Fruit fly (Drosophila melanogaster): ENCODE results near the gene CG42521.

Gene CG42521

DNA sequence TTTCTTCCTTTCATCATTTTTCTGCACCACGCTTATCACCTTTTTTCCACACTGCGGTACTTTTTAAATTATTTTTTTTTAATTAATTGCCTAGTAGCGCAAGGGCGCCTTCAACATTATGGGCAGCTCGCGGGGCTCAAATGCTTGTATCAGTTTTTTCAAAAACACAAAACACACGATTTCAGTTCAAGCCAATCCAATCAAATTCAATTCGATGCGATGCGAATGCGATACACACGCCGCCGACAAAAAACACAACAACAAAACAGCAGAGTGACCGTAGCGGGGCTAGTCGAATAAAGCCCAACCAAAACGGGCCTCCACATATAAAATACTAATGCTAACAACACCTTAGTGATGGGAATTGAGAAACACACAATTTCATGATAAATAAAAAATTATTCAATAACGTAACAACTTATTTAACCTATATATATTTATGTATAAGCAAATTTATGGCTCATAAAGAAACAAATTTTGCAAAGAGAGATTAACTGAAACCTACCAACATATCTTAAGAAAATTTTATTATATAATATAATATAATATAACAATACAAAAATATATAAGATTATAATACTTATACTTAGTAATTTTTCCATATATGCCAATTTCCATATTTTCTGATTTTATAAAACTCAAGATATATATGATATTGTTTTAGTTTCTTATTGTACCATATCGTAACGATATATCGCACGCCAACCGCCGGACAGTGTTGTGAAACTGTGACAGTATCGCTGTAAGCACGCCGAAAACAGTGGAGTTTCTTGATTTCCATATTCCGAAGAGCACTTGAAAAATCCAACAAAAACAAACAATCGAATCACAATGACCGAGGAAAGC lies 37.6 kb upstream of the CG42521 start, which contains the start of the genes CG32066 and CG8003 (continued):
- TF ChIP-seq Optix (GFP tag; IDR thresholded peaks at IDR 0.05): peak; percentile 29; the same call in 1 of the 3 replicates
- no peak for TF ChIP-seq ATbp (GFP tag; optimal IDR thresholded peaks at IDR 0.05)
- peak; percentile 60 for TF ChIP-seq grau (tag; optimal IDR thresholded peaks at IDR 0.05)
- TF ChIP-seq CG14710 (tag; optimal IDR thresholded peaks at IDR 0.05): peak; percentile 52
- no peak for TF ChIP-seq her (GFP tag; optimal IDR thresholded peaks at IDR 0.05)
- peak; percentile 37 for TF ChIP-seq CG2120 (GFP tag; optimal IDR thresholded peaks at IDR 0.05)
- peak; percentile 28 for TF ChIP-seq salm (tag; optimal IDR thresholded peaks at IDR 0.05)
- no peak for TF ChIP-seq Lpt (GFP tag; optimal IDR thresholded peaks at IDR 0.05)
- no peak for TF ChIP-seq Awh (GFP tag; IDR thresholded peaks at IDR 0.05)
- no peak for TF ChIP-seq CG8359 (GFP tag; optimal IDR thresholded peaks at IDR 0.05; ENCODE audit: borderline replicate concordance)
- no peak for TF ChIP-seq H15 (GFP tag; IDR thresholded peaks at IDR 0.05)
- TF ChIP-seq tx (GFP tag; optimal IDR thresholded peaks at IDR 0.05): no peak
- no peak for TF ChIP-seq Usf (GFP tag; optimal IDR thresholded peaks at IDR 0.05)
- no peak for TF ChIP-seq gt (GFP tag; IDR thresholded peaks at IDR 0.05)
- peak; percentile 66 for TF ChIP-seq CG17361 (GFP tag; IDR thresholded peaks at IDR 0.05)
- TF ChIP-seq sisA (GFP tag; IDR thresholded peaks at IDR 0.05): no peak
- peak; percentile 43 for TF ChIP-seq CG3281 (GFP tag; optimal IDR thresholded peaks at IDR 0.05)
- TF ChIP-seq emc (GFP tag; optimal IDR thresholded peaks at IDR 0.05): no peak
- TF ChIP-seq Rfx (GFP tag; IDR thresholded peaks at IDR 0.05): peak; percentile 55
- peak; percentile 90 for TF ChIP-seq Med (GFP tag)
- no peak for TF ChIP-seq sima (GFP tag; optimal IDR thresholded peaks at IDR 0.05)
- peak; percentile 64 for TF ChIP-seq CG15269 (tag; optimal IDR thresholded peaks at IDR 0.05)
- TF ChIP-seq CG10209 (GFP tag; optimal IDR thresholded peaks at IDR 0.05): peak; percentile 11
- no peak for TF ChIP-seq Blimp-1 (GFP tag; optimal IDR thresholded peaks at IDR 0.05)
- no peak for TF ChIP-seq insv (GFP tag; optimal IDR thresholded peaks at IDR 0.05)
- TF ChIP-seq ems (GFP tag; optimal IDR thresholded peaks at IDR 0.05): no peak
- TF ChIP-seq dan (GFP tag; IDR thresholded peaks at IDR 0.05): no peak
- TF ChIP-seq nerfin-1 (tag; optimal IDR thresholded peaks at IDR 0.05): peak; percentile 96
- TF ChIP-seq Sox100B (GFP tag; optimal IDR thresholded peaks at IDR 0.05): no peak
- peak; percentile 47 for TF ChIP-seq CG12071 (GFP tag; optimal IDR thresholded peaks at IDR 0.05)
- TF ChIP-seq pum (GFP tag; optimal IDR thresholded peaks at IDR 0.05): no peak
- TF ChIP-seq CG18764 (GFP tag; optimal IDR thresholded peaks at IDR 0.05): no peak
- TF ChIP-seq tup (GFP tag; optimal IDR thresholded peaks at IDR 0.05): no peak
- peak; percentile 20 for TF ChIP-seq slp2 (GFP tag; optimal IDR thresholded peaks at IDR 0.05)
- peak; percentile 12 for TF ChIP-seq PHDP (tag; optimal IDR thresholded peaks at IDR 0.05)
- TF ChIP-seq Opbp (GFP tag; IDR thresholded peaks at IDR 0.05; ENCODE audit: partially characterized antibody): peak; percentile 97
- no peak for TF ChIP-seq NK7.1 (GFP tag; optimal IDR thresholded peaks at IDR 0.05)
- TF ChIP-seq Hey (tag; optimal IDR thresholded peaks at IDR 0.05): no peak
- no peak for TF ChIP-seq da (GFP tag; optimal IDR thresholded peaks at IDR 0.05)
- no peak for TF ChIP-seq wdn (GFP tag; IDR thresholded peaks at IDR 0.05)
- peak; percentile 12 for TF ChIP-seq ind (GFP tag; optimal IDR thresholded peaks at IDR 0.05)
- peak; percentile 2 for TF ChIP-seq Hand (GFP tag; optimal IDR thresholded peaks at IDR 0.05)
- peak; percentile 91 for TF ChIP-seq Bgb (GFP tag; IDR thresholded peaks at IDR 0.05; ENCODE audit: partially characterized antibody)
- peak; percentile 72 for TF ChIP-seq gem (tag; optimal IDR thresholded peaks at IDR 0.05)
- no peak for TF ChIP-seq slou (GFP tag; optimal IDR thresholded peaks at IDR 0.05)
- no peak for TF ChIP-seq pb (GFP tag; optimal IDR thresholded peaks at IDR 0.05)
- peak; percentile 1 for TF ChIP-seq wek (GFP tag; optimal IDR thresholded peaks at IDR 0.05)
- peak; percentile 57 for TF ChIP-seq Sry-δ (GFP tag; optimal IDR thresholded peaks at IDR 0.05)
- TF ChIP-seq gsb-n (tag; optimal IDR thresholded peaks at IDR 0.05): peak; percentile 35
- TF ChIP-seq Rx (GFP tag; IDR thresholded peaks at IDR 0.05): no peak
